Fruit fly (Drosophila melanogaster): ENCODE measurements around the gene GstD2.
A peak's percentile ranks its signal among the peaks of the same experiment; 100 is the strongest.

The GstD2 gene

dm6 chr3R:12402935-12403334 lies 31.2 kb downstream of the GstD2 start (continued):
- TF ChIP-seq CG11085 (GFP tag; IDR thresholded peaks at IDR 0.05) (peak; percentile 88), BEAF-32 (GFP tag; optimal IDR thresholded peaks at IDR 0.05) (peak; percentile 46), CG15479 (GFP tag; optimal IDR thresholded peaks at IDR 0.05) (peak; percentile 71), ash1 (GFP tag; optimal IDR thresholded peaks at IDR 0.05) (peak; percentile 85), CG2120 (GFP tag; optimal IDR thresholded peaks at IDR 0.05) (peak; percentile 95), pum (GFP tag; optimal IDR thresholded peaks at IDR 0.05) (peak; percentile 90), sna (GFP tag; IDR thresholded peaks at IDR 0.05; ENCODE audit: partially characterized antibody) (no peak), fd96Cb (tag; optimal IDR thresholded peaks at IDR 0.05) (peak; percentile 99), fd64A (GFP tag; optimal IDR thresholded peaks at IDR 0.05) (peak; percentile 95), CG18619 (GFP tag; optimal IDR thresholded peaks at IDR 0.05) (peak; percentile 94), zf30C (GFP tag; optimal IDR thresholded peaks at IDR 0.05) (peak; percentile 39), dati (GFP tag; IDR thresholded peaks at IDR 0.05) (peak; percentile 90), CG5245 (GFP tag; optimal IDR thresholded peaks at IDR 0.05) (peak; percentile 94), CG3281 (GFP tag; optimal IDR thresholded peaks at IDR 0.05) (peak; percentile 97), Vsx1 (GFP tag; optimal IDR thresholded peaks at IDR 0.05) (peak; percentile 92), CG4424 (GFP tag; optimal IDR thresholded peaks at IDR 0.05) (peak; percentile 99), gcm (GFP tag; optimal IDR thresholded peaks at IDR 0.05) (peak; percentile 98), CG33213 (GFP tag; optimal IDR thresholded peaks at IDR 0.05) (peak; percentile 99), Meics (GFP tag; optimal IDR thresholded peaks at IDR 0.05) (peak; percentile 99), HmgD (GFP tag; optimal IDR thresholded peaks at IDR 0.05) (peak; percentile 93), CG11398 (GFP tag; optimal IDR thresholded peaks at IDR 0.05) (peak; percentile 88), vnd (GFP tag; IDR thresholded peaks at IDR 0.05; ENCODE audit: partially characterized antibody) (no peak), cg (GFP tag; optimal IDR thresholded peaks at IDR 0.05) (no peak), Awh (GFP tag; IDR thresholded peaks at IDR 0.05) (peak; percentile 98), Sox102F (GFP tag; optimal IDR thresholded peaks at IDR 0.05) (peak; percentile 98), Mrtf (GFP tag; IDR thresholded peaks at IDR 0.05) (peak; percentile 94), klu (GFP tag; IDR thresholded peaks at IDR 0.05) (peak; percentile 86), dan (GFP tag; IDR thresholded peaks at IDR 0.05) (peak; percentile 47; the same call in 1 of the 2 replicates), sqz (GFP tag; optimal IDR thresholded peaks at IDR 0.05) (peak; percentile 99), CG4854 (GFP tag; optimal IDR thresholded peaks at IDR 0.05) (peak; percentile 99), CG14441 (GFP tag; IDR thresholded peaks at IDR 0.05) (peak; percentile 95), zen2 (GFP tag; IDR thresholded peaks at IDR 0.05; ENCODE audit: partially characterized antibody) (0 out of 3 replicates have a peak, but pooled peaks have one; percentile 17), sob (GFP tag; IDR thresholded peaks at IDR 0.05) (peak; percentile 97), gcm2 (GFP tag; optimal IDR thresholded peaks at IDR 0.05) (peak; percentile 92), ham (GFP tag; IDR thresholded peaks at IDR 0.05) (peak; percentile 57; the same call in 1 of the 2 replicates), Atf-2 (GFP tag; optimal IDR thresholded peaks at IDR 0.05) (peak; percentile 90), Jarid2 (GFP tag; optimal IDR thresholded peaks at IDR 0.05) (peak; percentile 79), phol (tag; optimal IDR thresholded peaks at IDR 0.05) (peak; percentile 99), ssp (GFP tag; IDR thresholded peaks at IDR 0.05) (peak; percentile 76), emc (GFP tag; optimal IDR thresholded peaks at IDR 0.05) (peak; percentile 97), CG13123 (GFP tag; optimal IDR thresholded peaks at IDR 0.05) (peak; percentile 84), cwo (GFP tag; optimal IDR thresholded peaks at IDR 0.05) (peak; percentile 94), Nf-YB (GFP tag; optimal IDR thresholded peaks at IDR 0.05) (peak; percentile 89), CG18476 (GFP tag; optimal IDR thresholded peaks at IDR 0.05) (peak; percentile 100), CG30431 (GFP tag; optimal IDR thresholded peaks at IDR 0.05) (peak; percentile 94), stwl (tag; optimal IDR thresholded peaks at IDR 0.05) (peak; percentile 99), ERR (GFP tag; optimal IDR thresholded peaks at IDR 0.05) (peak; percentile 92), CG6854 (GFP tag; optimal IDR thresholded peaks at IDR 0.05) (peak; percentile 98), CG16779 (GFP tag; IDR thresholded peaks at IDR 0.05) (peak; percentile 92), Hr78 (GFP tag; optimal IDR thresholded peaks at IDR 0.05) (peak in 1 of 2 experiments; percentile 89)

Measured in whole organism, embryonic.